Worm (Caenorhabditis elegans) whole organism, L4 larva: ENCODE data around the gene ZK354.3.
A peak's percentile ranks its signal among the peaks of the same experiment; 100 is the strongest.

Experiments
- Y5F2A.4 ChIP-seq: fragments of 200-800 bp; sonication (Bioruptor generic); optimal IDR thresholded peaks from 2 replicates; lab custom pipeline; 2018; ENCODE audit warnings: mild to moderate bottlenecking, missing genetic modification characterization, missing compliant biosample characterization
- ama-1 ChIP-seq: fragments of 150-350 bp; optimal IDR thresholded peaks from 2 replicates; lab custom pipeline; 2014; ENCODE audit warnings: inconsistent platforms, mixed read lengths
- ceh-28 ChIP-seq: fragments of 150-350 bp; optimal IDR thresholded peaks from 2 replicates; lab custom pipeline; 2014; ENCODE audit warnings: missing biosample characterization, missing genetic modification reagents, missing genetic modification characterization
- cey-2 ChIP-seq: sonication (generic microtip); optimal IDR thresholded peaks from 3 replicates; lab custom pipeline; 2017; ENCODE audit warnings: missing genetic modification characterization, mild to moderate bottlenecking, missing compliant biosample characterization, antibody characterized with exemption, borderline replicate concordance; ENCODE audit not compliant: insufficient read depth
- ctbp-1 ChIP-seq: fragments of 200-800 bp; sonication (Bioruptor generic); IDR thresholded peaks from 2 replicates; pipeline ENCODE4 v1.3.6; 2022; ENCODE audit warnings: missing genetic modification reagents, missing genetic modification characterization, missing compliant biosample characterization
- lin-15B ChIP-seq: fragments of 150-350 bp; sonication (generic microtip); optimal IDR thresholded peaks from 3 replicates; lab custom pipeline; 2014; ENCODE audit warnings: missing biosample characterization, missing genetic modification characterization
- lin-39 ChIP-seq: fragments of 150-350 bp; optimal IDR thresholded peaks from 2 replicates; lab custom pipeline; 2014; ENCODE audit warnings: missing biosample characterization, missing genetic modification reagents, missing genetic modification characterization
- lsy-2 ChIP-seq, 2 experiments: fragments of 150-350 bp in 1 of 2; sonication (generic microtip) in 1 of 2; optimal IDR thresholded peaks; 2 replicates each; lab custom pipeline; 2014 to 2017; ENCODE audit warnings: missing biosample characterization in 2 of 2, missing genetic modification characterization in 2 of 2
- mdl-1 ChIP-seq, 2 experiments: fragments of 150-350 bp in 1 of 2; sonication (generic microtip) in 1 of 2; optimal IDR thresholded peaks; 2 replicates each; lab custom pipeline; 2014 to 2017; ENCODE audit warnings: missing biosample characterization in 2 of 2, missing genetic modification characterization in 2 of 2
- mep-1 ChIP-seq: fragments of 150-350 bp; sonication (generic microtip); optimal IDR thresholded peaks from 3 replicates; lab custom pipeline; 2014; ENCODE audit warnings: missing biosample characterization, missing genetic modification characterization
- nhr-76 ChIP-seq: fragments of 150-350 bp; optimal IDR thresholded peaks from 2 replicates; lab custom pipeline; 2014; ENCODE audit warnings: missing biosample characterization, missing genetic modification characterization
- skn-1 ChIP-seq: fragments of 150-350 bp; optimal IDR thresholded peaks from 2 replicates; lab custom pipeline; 2014; ENCODE audit warnings: missing biosample characterization, missing genetic modification characterization
- snpc-4 ChIP-seq: fragments of 150-350 bp; optimal IDR thresholded peaks from 2 replicates; lab custom pipeline; 2014; ENCODE audit warnings: missing biosample characterization, missing genetic modification characterization
- unc-130 ChIP-seq: sonication (generic microtip); optimal IDR thresholded peaks from 2 replicates; lab custom pipeline; 2016; ENCODE audit warnings: missing genetic modification reagents, missing genetic modification characterization, missing compliant biosample characterization

DNA sequence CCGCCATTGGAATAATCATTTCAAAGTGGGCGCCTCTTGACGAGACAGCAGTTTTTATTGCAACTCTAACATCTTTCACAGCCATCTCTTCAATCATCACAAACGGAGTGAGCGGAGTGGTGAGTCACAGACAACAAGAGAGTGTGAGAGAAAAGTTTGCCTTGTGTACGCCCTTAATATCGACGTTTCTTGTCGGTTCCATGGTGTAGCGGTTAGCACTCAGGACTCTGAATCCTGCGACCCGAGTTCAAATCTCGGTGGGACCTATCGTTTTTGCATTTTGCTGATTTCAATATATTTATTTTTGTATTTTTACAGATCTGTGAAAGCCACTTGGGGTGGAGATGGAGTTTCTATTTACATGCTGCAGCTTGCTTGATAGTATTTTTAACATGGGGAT is 24.7 kb downstream of the ZK354.3 start:
- TF ChIP-seq ctbp-1 (GFP tag; lab: Robert Waterston, UW), result no peak
- TF ChIP-seq lin-39 (tag; lab: Kevin White, UChicago), result no peak
- TF ChIP-seq mep-1 (tag; lab: Kevin White, UChicago), result peak; percentile 62
- TF ChIP-seq unc-130, result no peak
- peak in 1 of 2 experiments; percentile 66 for TF ChIP-seq lsy-2 (tag; optimal IDR thresholded peaks at IDR 0.05; lab: Kevin White, UChicago)
- TF ChIP-seq ama-1, result no peak
- peak; percentile 23 for TF ChIP-seq Y5F2A.4 (GFP tag; lab: Kevin White, UChicago)
- TF ChIP-seq snpc-4 (tag; lab: Kevin White, UChicago), result no peak
- TF ChIP-seq ceh-28 (tag; lab: Kevin White, UChicago), result no peak
- TF ChIP-seq nhr-76, result no peak
- no peak for TF ChIP-seq lin-15B (tag; lab: Kevin White, UChicago)
- no peak for TF ChIP-seq cey-2 (tag; lab: Kevin White, UChicago)
- TF ChIP-seq skn-1, result no peak
- TF ChIP-seq mdl-1 (tag; optimal IDR thresholded peaks at IDR 0.05; lab: Kevin White, UChicago), result no peak
